Fruit fly (Drosophila melanogaster): ENCODE results near the gene CG31917.

CG31917 gene

dm6 chr2L:4997401-4998259 is 13.0 kb downstream of the CG31917 start (continued):
- TF ChIP-seq sim (GFP tag; IDR thresholded peaks at IDR 0.05): peak; percentile 97
- peak; percentile 66; the same call in 2 of the 3 replicates for TF ChIP-seq Opbp (GFP tag; IDR thresholded peaks at IDR 0.05; ENCODE audit: partially characterized antibody)
- peak; percentile 99 for TF ChIP-seq Ptx1 (GFP tag; IDR thresholded peaks at IDR 0.05)
- peak; percentile 78 for TF ChIP-seq Elba2 (GFP tag; optimal IDR thresholded peaks at IDR 0.05)
- peak; percentile 96 for TF ChIP-seq schlank (tag; optimal IDR thresholded peaks at IDR 0.05)
- TF ChIP-seq Bdp1 (GFP tag; optimal IDR thresholded peaks at IDR 0.05): peak; percentile 94
- TF ChIP-seq Hr3 (GFP tag; optimal IDR thresholded peaks at IDR 0.05): peak; percentile 99
- peak; percentile 98 for TF ChIP-seq CG15011 (GFP tag; optimal IDR thresholded peaks at IDR 0.05)
- TF ChIP-seq jigr1 (GFP tag; IDR thresholded peaks at IDR 0.05): peak; percentile 99
- peak; percentile 98 for TF ChIP-seq Nf-YA (GFP tag; IDR thresholded peaks at IDR 0.05)
- TF ChIP-seq CG2202 (tag; optimal IDR thresholded peaks at IDR 0.05): peak; percentile 99
- peak; percentile 99 for TF ChIP-seq CG2678 (tag; optimal IDR thresholded peaks at IDR 0.05)
- peak; percentile 99 for TF ChIP-seq Meics (GFP tag; optimal IDR thresholded peaks at IDR 0.05)
- TF ChIP-seq klu (GFP tag; IDR thresholded peaks at IDR 0.05): peak; percentile 98
- TF ChIP-seq Eip74EF (GFP tag; optimal IDR thresholded peaks at IDR 0.05): peak; percentile 91 to 97
- peak; percentile 74 for TF ChIP-seq nerfin-2 (GFP tag; IDR thresholded peaks at IDR 0.05; ENCODE audit: partially characterized antibody)
- TF ChIP-seq CG2199 (GFP tag; IDR thresholded peaks at IDR 0.05): peak; percentile 99
- peak; percentile 98 for TF ChIP-seq luna (GFP tag; optimal IDR thresholded peaks at IDR 0.05)
- TF ChIP-seq CG10654 (GFP tag; optimal IDR thresholded peaks at IDR 0.05): peak; percentile 99
- TF ChIP-seq CG11093 (GFP tag; IDR thresholded peaks at IDR 0.05): peak; percentile 99
- peak; percentile 40 to 97 for TF ChIP-seq eve (GFP tag; optimal IDR thresholded peaks at IDR 0.05)
- peak; percentile 98 for TF ChIP-seq CG32767 (GFP tag; IDR thresholded peaks at IDR 0.05)
- TF ChIP-seq jing (GFP tag; optimal IDR thresholded peaks at IDR 0.05): peak; percentile 99
- TF ChIP-seq Sox100B (GFP tag; optimal IDR thresholded peaks at IDR 0.05): peak; percentile 97
- peak; percentile 98 to 99 for TF ChIP-seq Pdp1 (GFP tag; optimal IDR thresholded peaks at IDR 0.05)
- peak; percentile 98 for TF ChIP-seq ERR (GFP tag; optimal IDR thresholded peaks at IDR 0.05)
- TF ChIP-seq run (tag; optimal IDR thresholded peaks at IDR 0.05): peak; percentile 96
- peak; percentile 99 for TF ChIP-seq CG3726 (GFP tag; IDR thresholded peaks at IDR 0.05)
- TF ChIP-seq ro (GFP tag; IDR thresholded peaks at IDR 0.05): peak; percentile 99
- TF ChIP-seq C15 (GFP tag; IDR thresholded peaks at IDR 0.05): peak; percentile 97
- TF ChIP-seq HLH3B (GFP tag; IDR thresholded peaks at IDR 0.05): peak; percentile 99
- peak; percentile 99 for TF ChIP-seq CG33213 (GFP tag; optimal IDR thresholded peaks at IDR 0.05)
- TF ChIP-seq CG14710 (tag; optimal IDR thresholded peaks at IDR 0.05): peak; percentile 98
- TF ChIP-seq chn (GFP tag; optimal IDR thresholded peaks at IDR 0.05): peak; percentile 99
- TF ChIP-seq twi (tag; optimal IDR thresholded peaks at IDR 0.05): peak; percentile 96
- peak; percentile 88 for TF ChIP-seq CG7745 (tag; optimal IDR thresholded peaks at IDR 0.05)
- peak; percentile 15 for TF ChIP-seq cg (GFP tag; optimal IDR thresholded peaks at IDR 0.05)
- peak; percentile 98 for TF ChIP-seq CG7556 (GFP tag; optimal IDR thresholded peaks at IDR 0.05)
- peak; percentile 9 to 70 for TF ChIP-seq insv (GFP tag; optimal IDR thresholded peaks at IDR 0.05)
- peak; percentile 99 for TF ChIP-seq fd96Cb (tag; optimal IDR thresholded peaks at IDR 0.05)
- peak; percentile 98 for TF ChIP-seq CG18619 (GFP tag; optimal IDR thresholded peaks at IDR 0.05)
- TF ChIP-seq Sin3A (optimal IDR thresholded peaks at IDR 0.05): no peak
- no peak for TF ChIP-seq chinmo (GFP tag; IDR thresholded peaks at IDR 0.05; ENCODE audit: partially characterized antibody)
- TF ChIP-seq az2 (GFP tag; optimal IDR thresholded peaks at IDR 0.05): peak; percentile 99
- TF ChIP-seq hbn (GFP tag; IDR thresholded peaks at IDR 0.05; ENCODE audit: partially characterized antibody): peak; percentile 15; the same call in 1 of the 2 replicates
- peak; percentile 59 for TF ChIP-seq Bgb (GFP tag; IDR thresholded peaks at IDR 0.05; ENCODE audit: partially characterized antibody)
- peak; percentile 95 for TF ChIP-seq ssp (GFP tag; IDR thresholded peaks at IDR 0.05)
- TF ChIP-seq unpg (GFP tag; optimal IDR thresholded peaks at IDR 0.05): peak; percentile 100

All from whole organism, embryonic.